Fruit fly (Drosophila melanogaster) whole organism, prepupa: ENCODE measurements around the gene CG15528.

Experiments used
- CG10631 ChIP-seq: fragments of 200-800 bp; sonication (Bioruptor generic); optimal IDR thresholded peaks from 2 replicates; lab custom pipeline; 2016; ENCODE audit warnings: missing biosample characterization, missing genetic modification characterization
- CG11294 ChIP-seq: fragments of 200-800 bp; sonication (Bioruptor generic); IDR thresholded peaks from 2 replicates; pipeline ENCODE4 v1.3.6; 2022; ENCODE audit warnings: missing biosample characterization, missing genetic modification characterization
- CG11762 ChIP-seq: fragments of 200-800 bp; sonication (Bioruptor generic); optimal IDR thresholded peaks from 3 replicates; lab custom pipeline; 2016; ENCODE audit warnings: missing biosample characterization, missing genetic modification characterization; ENCODE audit not compliant: insufficient read depth
- CG11902 ChIP-seq: fragments of 200-800 bp; sonication (Bioruptor generic); optimal IDR thresholded peaks from 3 replicates; lab custom pipeline; 2016; ENCODE audit warnings: missing biosample characterization, missing genetic modification characterization
- CG15336 ChIP-seq: fragments of 200-800 bp; sonication (Bioruptor generic); IDR thresholded peaks from 2 replicates; pipeline ENCODE4 v1.3.6; 2022; ENCODE audit warnings: missing biosample characterization, missing genetic modification characterization
- CG16779 ChIP-seq: fragments of 200-800 bp; sonication (Bioruptor generic); optimal IDR thresholded peaks from 3 replicates; lab custom pipeline; 2017; ENCODE audit warnings: missing biosample characterization, mild to moderate bottlenecking, missing genetic modification characterization
- CG31627 ChIP-seq: fragments of 200-800 bp; sonication (Bioruptor generic); optimal IDR thresholded peaks from 3 replicates; lab custom pipeline; 2016; ENCODE audit warnings: missing biosample characterization, missing genetic modification characterization
- CG32006 ChIP-seq: fragments of 200-800 bp; sonication (Bioruptor generic); optimal IDR thresholded peaks from 3 replicates; lab custom pipeline; 2017; ENCODE audit warnings: missing biosample characterization, mild to moderate bottlenecking, missing genetic modification characterization
- CG34406 ChIP-seq: fragments of 200-800 bp; sonication (Bioruptor generic); optimal IDR thresholded peaks from 3 replicates; lab custom pipeline; 2016; ENCODE audit warnings: missing biosample characterization, missing genetic modification characterization
- CG4318 ChIP-seq: fragments of 200-800 bp; sonication (Bioruptor generic); optimal IDR thresholded peaks from 3 replicates; lab custom pipeline; 2017; ENCODE audit warnings: missing biosample characterization, mild to moderate bottlenecking, missing genetic modification characterization
- CG6163 ChIP-seq: fragments of 200-800 bp; sonication (Bioruptor generic); IDR thresholded peaks from 3 replicates; pipeline ENCODE4 v1.3.6; 2022; ENCODE audit warnings: missing biosample characterization, missing genetic modification characterization
- CG6276 ChIP-seq: fragments of 200-800 bp; sonication (Bioruptor generic); optimal IDR thresholded peaks from 2 replicates; lab custom pipeline; 2017; ENCODE audit warnings: missing biosample characterization, mild to moderate bottlenecking, missing genetic modification characterization
- CG6854 ChIP-seq: fragments of 200-800 bp; sonication (Bioruptor generic); optimal IDR thresholded peaks from 2 replicates; lab custom pipeline; 2017; ENCODE audit warnings: missing biosample characterization, mild to moderate bottlenecking, missing genetic modification characterization
- CG7368 ChIP-seq: fragments of 200-800 bp; sonication (Bioruptor generic); optimal IDR thresholded peaks from 3 replicates; lab custom pipeline; 2016; ENCODE audit warnings: missing biosample characterization, missing genetic modification characterization
- CG8319 ChIP-seq: fragments of 200-800 bp; sonication (Bioruptor generic); optimal IDR thresholded peaks from 3 replicates; lab custom pipeline; 2016; ENCODE audit warnings: missing biosample characterization, missing genetic modification characterization
- CG8632 ChIP-seq: fragments of 200-800 bp; sonication (Bioruptor generic); optimal IDR thresholded peaks from 3 replicates; lab custom pipeline; 2016; ENCODE audit warnings: missing biosample characterization, missing genetic modification characterization
- Eip75B ChIP-seq: fragments of 200-800 bp; sonication (Bioruptor generic); optimal IDR thresholded peaks from 3 replicates; lab custom pipeline; 2016; ENCODE audit warnings: missing biosample characterization, missing genetic modification characterization
- Eip78C ChIP-seq: fragments of 200-800 bp; sonication (Bioruptor generic); peaks from one replicate; lab custom pipeline; 2016; ENCODE audit warnings: missing biosample characterization, missing genetic modification characterization
- Eip93F ChIP-seq: fragments of 200-800 bp; sonication (Bioruptor generic); optimal IDR thresholded peaks from 2 replicates; lab custom pipeline; 2016; ENCODE audit warnings: missing biosample characterization, mild to moderate bottlenecking, missing genetic modification characterization
- Ets21C ChIP-seq: fragments of 200-800 bp; sonication (Bioruptor generic); optimal IDR thresholded peaks from 3 replicates; lab custom pipeline; 2016; ENCODE audit warnings: missing biosample characterization, missing genetic modification characterization
- Ets96B ChIP-seq: fragments of 200-800 bp; optimal IDR thresholded peaks from 2 replicates; lab custom pipeline; 2019; ENCODE audit warnings: missing biosample characterization, mild to moderate bottlenecking, missing genetic modification characterization, moderate library complexity
- Gug ChIP-seq: fragments of 200-800 bp; sonication (Bioruptor generic); IDR thresholded peaks from 2 replicates; pipeline ENCODE4 v1.3.6; 2022; ENCODE audit warnings: missing biosample characterization, missing genetic modification characterization
- Hr38 ChIP-seq: sonication (Bioruptor generic); optimal IDR thresholded peaks from 2 replicates; lab custom pipeline; 2016; ENCODE audit warnings: missing biosample characterization, missing genetic modification characterization
- Hr39 ChIP-seq: fragments of 200-800 bp; sonication (Bioruptor generic); optimal IDR thresholded peaks from 2 replicates; lab custom pipeline; 2016; ENCODE audit warnings: missing biosample characterization, missing genetic modification characterization
- Hr4 ChIP-seq: fragments of 200-800 bp; sonication (Bioruptor generic); optimal IDR thresholded peaks from 3 replicates; lab custom pipeline; 2016; ENCODE audit warnings: missing biosample characterization, missing genetic modification characterization
- Lpt ChIP-seq: fragments of 200-800 bp; sonication (Bioruptor generic); optimal IDR thresholded peaks from 3 replicates; lab custom pipeline; 2016; ENCODE audit warnings: missing biosample characterization, missing genetic modification characterization
- Met ChIP-seq: fragments of 200-800 bp; sonication (Bioruptor generic); optimal IDR thresholded peaks from 3 replicates; lab custom pipeline; 2016; ENCODE audit warnings: missing biosample characterization, missing genetic modification characterization
- OdsH ChIP-seq: fragments of 200-800 bp; sonication (Bioruptor generic); optimal IDR thresholded peaks from 3 replicates; lab custom pipeline; 2016; ENCODE audit warnings: missing biosample characterization, missing genetic modification characterization
- Smox ChIP-seq: fragments of 200-800 bp; sonication (Bioruptor generic); optimal IDR thresholded peaks from 3 replicates; lab custom pipeline; 2016; ENCODE audit warnings: missing biosample characterization, missing genetic modification characterization
- Sox102F ChIP-seq: fragments of 200-800 bp; sonication (Bioruptor generic); optimal IDR thresholded peaks from 2 replicates; lab custom pipeline; 2016; ENCODE audit warnings: missing biosample characterization, mild to moderate bottlenecking, missing genetic modification characterization
- Sox14 ChIP-seq: fragments of 200-800 bp; sonication (Bioruptor generic); optimal IDR thresholded peaks from 3 replicates; lab custom pipeline; 2016; ENCODE audit warnings: missing biosample characterization, missing genetic modification characterization
- Sox15 ChIP-seq: fragments of 200-800 bp; sonication (Bioruptor generic); optimal IDR thresholded peaks from 3 replicates; lab custom pipeline; 2016; ENCODE audit warnings: missing biosample characterization, missing genetic modification characterization
- achi ChIP-seq: fragments of 200-800 bp; sonication (Bioruptor generic); optimal IDR thresholded peaks from 3 replicates; lab custom pipeline; 2016; ENCODE audit warnings: missing biosample characterization, missing genetic modification characterization
- cyc ChIP-seq: fragments of 200-800 bp; sonication (Bioruptor generic); optimal IDR thresholded peaks from 3 replicates; lab custom pipeline; 2016; ENCODE audit warnings: missing biosample characterization, missing genetic modification characterization
- dsx ChIP-seq: fragments of 200-800 bp; optimal IDR thresholded peaks from 3 replicates; lab custom pipeline; 2019; ENCODE audit warnings: missing biosample characterization, mild to moderate bottlenecking, missing genetic modification characterization, moderate library complexity; ENCODE audit not compliant: poor library complexity, severe bottlenecking
- eg ChIP-seq: fragments of 200-800 bp; sonication (Bioruptor generic); IDR thresholded peaks from 3 replicates; pipeline ENCODE4 v1.3.6; 2022; ENCODE audit warnings: missing biosample characterization, missing genetic modification characterization
- esn ChIP-seq: fragments of 200-800 bp; sonication (Bioruptor generic); optimal IDR thresholded peaks from 2 replicates; lab custom pipeline; 2016; ENCODE audit warnings: missing biosample characterization, mild to moderate bottlenecking, missing genetic modification characterization, moderate library complexity
- fd85E ChIP-seq: fragments of 200-800 bp; sonication (Bioruptor generic); optimal IDR thresholded peaks from 3 replicates; lab custom pipeline; 2016; ENCODE audit warnings: missing biosample characterization, missing genetic modification characterization
- fkh ChIP-seq: fragments of 200-800 bp; sonication (Bioruptor generic); optimal IDR thresholded peaks from 3 replicates; lab custom pipeline; 2017; ENCODE audit warnings: missing biosample characterization, mild to moderate bottlenecking, missing genetic modification characterization, moderate library complexity
- net ChIP-seq: fragments of 200-800 bp; sonication (Bioruptor generic); optimal IDR thresholded peaks from 3 replicates; lab custom pipeline; 2016; ENCODE audit warnings: missing biosample characterization, missing genetic modification characterization
- pdm3 ChIP-seq: fragments of 200-800 bp; sonication (Bioruptor generic); optimal IDR thresholded peaks from 3 replicates; lab custom pipeline; 2016; ENCODE audit warnings: missing biosample characterization, missing genetic modification characterization
- salr ChIP-seq, 2 experiments: fragments of 200-800 bp; sonication (Bioruptor generic); optimal IDR thresholded peaks; 3 replicates each; lab custom pipeline; 2016 to 2018; ENCODE audit warnings: missing biosample characterization in 2 of 2, missing genetic modification characterization in 2 of 2, mild to moderate bottlenecking in 1 of 2
- spab ChIP-seq: fragments of 200-800 bp; sonication (Bioruptor generic); optimal IDR thresholded peaks from 2 replicates; lab custom pipeline; 2017; ENCODE audit warnings: missing biosample characterization, mild to moderate bottlenecking, missing genetic modification characterization, missing genetic modification reagents
- ss ChIP-seq, 2 experiments: fragments of 200-800 bp; sonication (Bioruptor generic); optimal IDR thresholded peaks; 2 replicates in 1 of 2; 3 replicates in 1 of 2; lab custom pipeline; 2017 to 2018; ENCODE audit warnings: mild to moderate bottlenecking in 2 of 2, missing biosample characterization in 2 of 2, missing genetic modification characterization in 2 of 2, moderate library complexity in 1 of 2
- vri ChIP-seq: fragments of 200-800 bp; sonication (Bioruptor generic); optimal IDR thresholded peaks from 3 replicates; lab custom pipeline; 2016; ENCODE audit warnings: missing biosample characterization, mild to moderate bottlenecking, missing genetic modification characterization

CG15528 gene

DNA sequence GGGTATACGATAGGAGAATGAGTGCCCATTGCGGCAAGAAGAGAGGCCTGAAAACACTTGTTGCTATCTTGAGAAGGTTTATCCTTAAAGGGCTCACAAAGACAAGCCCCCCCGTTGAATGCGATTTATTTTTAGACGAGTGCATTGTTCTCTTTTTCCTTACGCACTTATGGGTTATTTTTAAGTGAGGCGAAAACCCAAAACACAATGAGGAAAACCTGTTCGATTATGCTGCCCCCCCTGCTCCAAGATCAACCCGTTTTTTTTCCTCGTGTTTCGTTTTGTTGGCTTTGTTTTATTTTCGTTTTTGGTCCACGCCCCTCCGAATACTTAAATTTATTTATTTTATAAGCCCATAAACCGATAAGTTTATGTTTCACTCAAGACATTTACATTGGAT is 8.0 kb upstream of the CG15528 start:
- TF ChIP-seq Hr4 (GFP tag; lab: Kevin White, UChicago): no peak
- no peak for TF ChIP-seq CG6276 (GFP tag; lab: Kevin White, UChicago)
- peak; percentile 57 for TF ChIP-seq Eip78C (GFP tag; lab: Kevin White, UChicago)
- TF ChIP-seq Hr38 (GFP tag; lab: Kevin White, UChicago): no peak
- TF ChIP-seq CG10631 (GFP tag; lab: Kevin White, UChicago): no peak
- TF ChIP-seq Ets96B (tag; lab: Kevin White, UChicago): no peak
- TF ChIP-seq CG31627 (GFP tag; lab: Kevin White, UChicago): no peak
- no peak for TF ChIP-seq CG32006 (GFP tag; lab: Kevin White, UChicago)
- peak in 1 of 2 experiments; percentile 7 for TF ChIP-seq ss (GFP tag; optimal IDR thresholded peaks at IDR 0.05; lab: Kevin White, UChicago)
- TF ChIP-seq CG11902 (GFP tag; lab: Kevin White, UChicago): no peak
- no peak for TF ChIP-seq CG11294 (GFP tag; lab: Robert Waterston, UW)
- no peak for TF ChIP-seq OdsH (GFP tag; lab: Kevin White, UChicago)
- no peak for TF ChIP-seq CG7368 (GFP tag; lab: Kevin White, UChicago)
- TF ChIP-seq dsx (GFP tag; lab: Kevin White, UChicago): peak; percentile 49
- TF ChIP-seq CG6163: no peak
- TF ChIP-seq, all 60 proteins: peak for 3

DNA sequence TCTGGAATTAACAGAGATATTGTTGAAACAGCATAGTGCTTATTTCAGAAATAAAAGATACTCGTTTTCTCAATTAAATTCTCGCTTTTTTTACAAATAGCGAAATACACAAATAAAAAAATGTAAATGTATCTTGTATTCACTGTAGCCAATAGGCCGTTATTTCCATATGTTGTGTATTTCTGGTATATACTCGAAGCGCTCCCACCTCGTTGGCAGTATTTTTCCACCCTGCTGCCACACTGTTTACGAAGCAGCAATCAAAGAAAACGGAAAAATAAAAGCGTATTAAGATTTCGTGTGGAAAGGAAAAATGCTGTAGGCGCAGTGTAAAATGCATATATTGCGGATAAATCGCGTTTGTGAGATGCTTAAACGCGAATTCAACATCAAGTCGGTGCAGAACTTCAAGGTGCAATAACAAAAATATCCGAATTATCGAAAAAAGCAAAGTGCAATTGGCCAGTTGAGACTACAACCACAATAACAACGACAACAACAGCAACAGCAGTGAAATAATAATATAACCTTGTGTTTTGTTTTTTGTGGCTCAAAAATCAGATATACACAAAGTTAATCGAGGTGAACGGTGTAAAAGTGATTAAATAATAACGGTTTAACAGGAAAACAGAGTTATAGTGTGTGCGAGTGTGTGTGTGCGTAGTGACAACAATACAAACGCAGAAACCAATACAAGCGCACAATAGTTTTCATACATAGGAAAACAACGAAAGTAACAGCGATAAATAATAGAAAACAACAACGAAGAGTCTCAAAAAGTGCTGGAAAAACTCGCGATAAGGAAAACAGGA is 6.4 kb upstream of the CG15528 start, which contains the start of gene sima:
TSS of gene sima (plus strand) at position 255 of the 812 bp plus-strand sequence.
- TF ChIP-seq CG6163 (peak; percentile 61), net (GFP tag; lab: Kevin White, UChicago) (peak; percentile 12), Eip93F (GFP tag; lab: Kevin White, UChicago) (no peak), salr (GFP tag; optimal IDR thresholded peaks at IDR 0.05; lab: Kevin White, UChicago) (no peak), Smox (GFP tag; lab: Kevin White, UChicago) (peak; percentile 7), Sox102F (GFP tag; lab: Kevin White, UChicago) (no peak), OdsH (GFP tag; lab: Kevin White, UChicago) (peak; percentile 43), Eip75B (no peak), Ets21C (GFP tag; lab: Kevin White, UChicago) (peak; percentile 5), CG31627 (GFP tag; lab: Kevin White, UChicago) (peak; percentile 24), pdm3 (GFP tag; lab: Kevin White, UChicago) (peak; percentile 42), CG34406 (peak; percentile 3), Gug (GFP tag; lab: Robert Waterston, UW) (0 out of 2 replicates have a peak, but pooled peaks have one; percentile 23), CG6854 (peak; percentile 58), Eip78C (GFP tag; lab: Kevin White, UChicago) (peak; percentile 77), achi (peak; percentile 2), fd85E (GFP tag; lab: Kevin White, UChicago) (no peak), Lpt (GFP tag; lab: Kevin White, UChicago) (no peak), Sox14 (peak; percentile 6), CG11294 (GFP tag; lab: Robert Waterston, UW) (0 out of 2 replicates have a peak, but pooled peaks have one; percentile 17), spab (no peak), vri (peak; percentile 48), Sox15 (GFP tag; lab: Kevin White, UChicago) (no peak), CG11902 (GFP tag; lab: Kevin White, UChicago) (no peak), CG32006 (GFP tag; lab: Kevin White, UChicago) (peak; percentile 9), CG10631 (GFP tag; lab: Kevin White, UChicago) (no peak), fkh (GFP tag; lab: Kevin White, UChicago) (peak; percentile 10), eg (GFP tag; lab: Robert Waterston, UW) (peak; percentile 36; the same call in 1 of the 3 replicates), CG16779 (tag; lab: Kevin White, UChicago) (no peak), CG15336 (peak; percentile 46; the same call in 1 of the 2 replicates), Hr38 (GFP tag; lab: Kevin White, UChicago) (no peak), CG8319 (no peak), ss (GFP tag; optimal IDR thresholded peaks at IDR 0.05; lab: Kevin White, UChicago) (peak; percentile 31 to 41), CG4318 (GFP tag; lab: Kevin White, UChicago) (no peak), CG11762 (no peak), Hr4 (GFP tag; lab: Kevin White, UChicago) (peak; percentile 5), CG7368 (GFP tag; lab: Kevin White, UChicago) (peak; percentile 11), Met (GFP tag; lab: Kevin White, UChicago) (peak; percentile 13), CG8632 (GFP tag; lab: Kevin White, UChicago) (no peak), cyc (GFP tag; lab: Kevin White, UChicago) (peak; percentile 19), esn (GFP tag; lab: Kevin White, UChicago) (peak; percentile 19), Hr39 (GFP tag; lab: Kevin White, UChicago) (peak; percentile 36), dsx (GFP tag; lab: Kevin White, UChicago) (no peak)
